Worm (Caenorhabditis elegans) whole organism, late embryonic: Measurements from ENCODE around the gene B0250.7.

Source experiments
- C08G9.2 ChIP-seq: sonication (generic microtip); optimal IDR thresholded peaks from 2 replicates; lab custom pipeline; 2016; ENCODE audit warnings: mild to moderate bottlenecking, missing genetic modification characterization, moderate library complexity, missing compliant biosample characterization
- C38D4.7 ChIP-seq: fragments of 200-800 bp; sonication (Bioruptor generic); optimal IDR thresholded peaks from 2 replicates; lab custom pipeline; 2018; ENCODE audit warnings: mild to moderate bottlenecking, missing genetic modification characterization, moderate library complexity, missing compliant biosample characterization
- T23F11.4 ChIP-seq: fragments of 200-800 bp; sonication (Bioruptor generic); optimal IDR thresholded peaks from 2 replicates; lab custom pipeline; 2018; ENCODE audit warnings: mild to moderate bottlenecking, missing genetic modification characterization, missing compliant biosample characterization
- Y22D7AL.16 ChIP-seq: sonication (generic microtip); optimal IDR thresholded peaks from 2 replicates; lab custom pipeline; 2016; ENCODE audit warnings: missing genetic modification characterization, missing compliant biosample characterization
- ama-1 ChIP-seq: fragments of 150-350 bp; optimal IDR thresholded peaks from 2 replicates; lab custom pipeline; 2014
- ceh-14 ChIP-seq: sonication (generic microtip); optimal IDR thresholded peaks from 2 replicates; lab custom pipeline; 2016; ENCODE audit warnings: missing genotype, missing genetic modification characterization, missing compliant biosample characterization
- ceh-18 ChIP-seq: sonication (generic microtip); optimal IDR thresholded peaks from 2 replicates; lab custom pipeline; 2016; ENCODE audit warnings: missing genetic modification characterization, missing compliant biosample characterization
- ceh-2 ChIP-seq: sonication (generic microtip); optimal IDR thresholded peaks from 2 replicates; lab custom pipeline; 2016; ENCODE audit warnings: missing genotype, missing genetic modification characterization, missing compliant biosample characterization
- ceh-24 ChIP-seq: sonication (generic microtip); optimal IDR thresholded peaks from 2 replicates; lab custom pipeline; 2016; ENCODE audit warnings: mild to moderate bottlenecking, missing genetic modification characterization, missing compliant biosample characterization
- ceh-30 ChIP-seq: fragments of 150-350 bp; optimal IDR thresholded peaks from 2 replicates; lab custom pipeline; 2014; ENCODE audit warnings: missing biosample characterization, missing genetic modification characterization
- ceh-48 ChIP-seq: sonication (generic microtip); optimal IDR thresholded peaks from 2 replicates; lab custom pipeline; 2016; ENCODE audit warnings: missing genetic modification characterization, inconsistent platforms, missing compliant biosample characterization
- ceh-9 ChIP-seq: sonication (generic microtip); optimal IDR thresholded peaks from 2 replicates; lab custom pipeline; 2016; ENCODE audit warnings: mild to moderate bottlenecking, missing genetic modification characterization, inconsistent platforms, missing compliant biosample characterization
- elt-2 ChIP-seq: sonication (generic microtip); optimal IDR thresholded peaks from 2 replicates; lab custom pipeline; 2016; ENCODE audit warnings: missing genetic modification reagents, missing genetic modification characterization, missing compliant biosample characterization
- ets-4 ChIP-seq: sonication (generic microtip); optimal IDR thresholded peaks from 2 replicates; lab custom pipeline; 2016; ENCODE audit warnings: missing genetic modification characterization, missing compliant biosample characterization
- fkh-10 ChIP-seq: fragments of 150-350 bp; optimal IDR thresholded peaks from 2 replicates; lab custom pipeline; 2014; ENCODE audit warnings: missing biosample characterization, missing genetic modification reagents, missing genetic modification characterization
- fkh-6 ChIP-seq: sonication (generic microtip); optimal IDR thresholded peaks from 2 replicates; lab custom pipeline; 2016; ENCODE audit warnings: missing genetic modification characterization, missing compliant biosample characterization
- madf-2 ChIP-seq: sonication (generic microtip); optimal IDR thresholded peaks from 2 replicates; lab custom pipeline; 2017; ENCODE audit warnings: missing genetic modification characterization, missing compliant biosample characterization
- mec-3 ChIP-seq: sonication (generic microtip); optimal IDR thresholded peaks from 2 replicates; lab custom pipeline; 2016; ENCODE audit warnings: borderline replicate concordance, missing genetic modification characterization, missing compliant biosample characterization
- nfya-1 ChIP-seq: sonication (generic microtip); optimal IDR thresholded peaks from 2 replicates; lab custom pipeline; 2017; ENCODE audit warnings: missing genetic modification characterization, mild to moderate bottlenecking, missing compliant biosample characterization, antibody characterized with exemption, moderate library complexity
- nhr-11 ChIP-seq: fragments of 150-350 bp; optimal IDR thresholded peaks from 2 replicates; lab custom pipeline; 2014; ENCODE audit warnings: missing biosample characterization, missing genetic modification characterization
- npax-4 ChIP-seq: sonication (generic microtip); optimal IDR thresholded peaks from 2 replicates; lab custom pipeline; 2016; ENCODE audit warnings: missing genetic modification characterization, missing compliant biosample characterization
- pax-1 ChIP-seq: fragments of 150-350 bp; optimal IDR thresholded peaks from 2 replicates; lab custom pipeline; 2014; ENCODE audit warnings: missing biosample characterization, missing genetic modification characterization
- pqm-1 ChIP-seq: sonication (generic microtip); optimal IDR thresholded peaks from 2 replicates; lab custom pipeline; 2016; ENCODE audit warnings: missing genetic modification characterization, missing compliant biosample characterization
- sox-2 ChIP-seq: fragments of 200-800 bp; sonication (Bioruptor generic); IDR thresholded peaks from 2 replicates; pipeline ENCODE4 v1.3.6; 2022; ENCODE audit warnings: missing genetic modification reagents, missing genetic modification characterization, missing compliant biosample characterization
- sox-4 ChIP-seq: sonication (generic microtip); optimal IDR thresholded peaks from 2 replicates; lab custom pipeline; 2017; ENCODE audit warnings: mild to moderate bottlenecking, missing genetic modification characterization, inconsistent platforms, missing compliant biosample characterization
- tbx-7 ChIP-seq: sonication (generic microtip); optimal IDR thresholded peaks from 2 replicates; lab custom pipeline; 2016; ENCODE audit warnings: missing genotype, missing genetic modification characterization, missing compliant biosample characterization
- unc-3 ChIP-seq, 2 experiments: fragments of 200-800 bp in 1 of 2; sonication (Bioruptor generic) in 1 of 2; sonication (generic microtip) in 1 of 2; conservative IDR thresholded peaks in 1 of 2; optimal IDR thresholded peaks in 1 of 2; 2 replicates each; pipeline versions ENCODE4 v1.3.6 to Lab custom; 2016 to 2022; ENCODE audit warnings: missing compliant biosample characterization in 2 of 2, missing genetic modification characterization in 2 of 2, missing genetic modification reagents in 1 of 2
- unc-42 ChIP-seq: sonication (generic microtip); optimal IDR thresholded peaks from 2 replicates; lab custom pipeline; 2016; ENCODE audit warnings: missing genotype, missing genetic modification characterization, missing compliant biosample characterization
- unc-86 ChIP-seq: sonication (generic microtip); optimal IDR thresholded peaks from 2 replicates; lab custom pipeline; 2016; ENCODE audit warnings: missing genetic modification characterization, missing compliant biosample characterization
- zip-5 ChIP-seq: sonication (generic microtip); optimal IDR thresholded peaks from 2 replicates; lab custom pipeline; 2016; ENCODE audit warnings: missing genetic modification characterization, missing compliant biosample characterization
- ztf-16 ChIP-seq: sonication (generic microtip); optimal IDR thresholded peaks from 2 replicates; lab custom pipeline; 2017; ENCODE audit warnings: missing genetic modification characterization, missing compliant biosample characterization

Gene B0250.7

ce11 chrV:20499642-20500041, 23.8 kb upstream of the B0250.7 start:
- no peak for TF ChIP-seq ceh-14 (tag; lab: Kevin White, UChicago)
- TF ChIP-seq ceh-48 (tag; lab: Kevin White, UChicago) = no peak
- TF ChIP-seq ceh-9 = no peak
- no peak for TF ChIP-seq nhr-11 (tag; lab: Kevin White, UChicago)
- TF ChIP-seq pqm-1 (tag; lab: Kevin White, UChicago) = no peak
- TF ChIP-seq, all 69 proteins: peak for 0

ce11 chrV:20498980-20499379, 23.1 kb upstream of the B0250.7 start, which contains the start of gene dct-16:
Gene dct-16, minus strand, starts transcription at chrV:20499057.
- TF ChIP-seq ztf-16 (tag; lab: Kevin White, UChicago) = no peak
- TF ChIP-seq unc-42 (tag; lab: Kevin White, UChicago) = no peak
- no peak for TF ChIP-seq pax-1 (tag; lab: Kevin White, UChicago)
- no peak for TF ChIP-seq unc-86
- TF ChIP-seq C08G9.2 (tag; lab: Kevin White, UChicago) = no peak
- no peak for TF ChIP-seq nfya-1 (tag; lab: Kevin White, UChicago)
- no peak for TF ChIP-seq ceh-24 (tag; lab: Kevin White, UChicago)
- no peak for TF ChIP-seq T23F11.4 (GFP tag; lab: Kevin White, UChicago)
- no peak for TF ChIP-seq sox-4 (tag; lab: Kevin White, UChicago)
- no peak for TF ChIP-seq madf-2 (tag; lab: Kevin White, UChicago)
- TF ChIP-seq Y22D7AL.16 = no peak

ce11 chrV:20497537-20497936, 21.7 kb upstream of the B0250.7 start:
- TF ChIP-seq ceh-18 (no peak), ceh-9 (no peak), C38D4.7 (GFP tag; lab: Kevin White, UChicago) (no peak), ceh-2 (no peak), fkh-6 (tag; lab: Kevin White, UChicago) (no peak), mec-3 (tag; lab: Kevin White, UChicago) (no peak), sox-2 (GFP tag; lab: Robert Waterston, UW) (no peak), tbx-7 (no peak), fkh-10 (GFP tag; lab: Kevin White, UChicago) (no peak), elt-2 (tag; lab: Kevin White, UChicago) (no peak), ceh-30 (tag; lab: Kevin White, UChicago) (no peak), npax-4 (tag; lab: Kevin White, UChicago) (no peak)

- TF ChIP-seq fkh-10 (GFP tag; lab: Kevin White, UChicago) = no peak
- TF ChIP-seq unc-3 (GFP tag; conservative IDR thresholded peaks at IDR 0.05; lab: Robert Waterston, UW) = no peak
- TF ChIP-seq unc-3 (tag; optimal IDR thresholded peaks at IDR 0.05; lab: Kevin White, UChicago) = peak; percentile 11
These were observed 17.7 kb upstream of the B0250.7 start, which contains the start of gene B0250.5 for ce11 chrV:20493271-20494231. Gene B0250.5, plus strand, starts transcription at chrV:20493924.

- TF ChIP-seq unc-3 (GFP tag; conservative IDR thresholded peaks at IDR 0.05; lab: Robert Waterston, UW) (no peak), unc-3 (tag; optimal IDR thresholded peaks at IDR 0.05; lab: Kevin White, UChicago) (no peak), zip-5 (tag; lab: Kevin White, UChicago) (no peak), ama-1 (lab: Kevin White, UChicago) (no peak), ztf-16 (tag; lab: Kevin White, UChicago) (no peak), ceh-14 (tag; lab: Kevin White, UChicago) (no peak), nhr-11 (tag; lab: Kevin White, UChicago) (no peak), ets-4 (no peak), mec-3 (tag; lab: Kevin White, UChicago) (no peak)
These were observed 16.5 kb upstream of the B0250.7 start, which contains the start of gene srbc-79 for ce11 chrV:20492385-20492784. Gene srbc-79, minus strand, starts transcription at chrV:20492485.
